Fruit fly (Drosophila melanogaster): ENCODE results near the gene Rsod.

The Rsod gene

dm6 chr3R:30174160-30175002, 3.4 kb upstream of the Rsod start, which contains the start of gene Mlc2:
Mlc2 (minus strand) TSS chr3R:30174551.
- no peak for TF ChIP-seq CG8301 (tag; optimal IDR thresholded peaks at IDR 0.05)
- no peak for TF ChIP-seq CG17806 (tag; optimal IDR thresholded peaks at IDR 0.05)
- TF ChIP-seq Pif1A (GFP tag; optimal IDR thresholded peaks at IDR 0.05): no peak
- TF ChIP-seq gl (tag; optimal IDR thresholded peaks at IDR 0.05): no peak
- TF ChIP-seq CG9948 (tag; optimal IDR thresholded peaks at IDR 0.05): no peak
- TF ChIP-seq CG12605 (GFP tag; IDR thresholded peaks at IDR 0.05): no peak
- no peak for TF ChIP-seq Ets98B (GFP tag; IDR thresholded peaks at IDR 0.05)
- TF ChIP-seq fd96Ca (GFP tag; IDR thresholded peaks at IDR 0.05): no peak

dm6 chr3R:30166159-30166784, 4.7 kb downstream of the Rsod start, which contains the start of gene VhaAC45RP:
VhaAC45RP (minus strand) TSS chr3R:30166419.
- TF ChIP-seq gl (tag; optimal IDR thresholded peaks at IDR 0.05) (no peak), Pif1B (GFP tag; optimal IDR thresholded peaks at IDR 0.05) (no peak)

dm6 chr3R:30164162-30164561, 6.8 kb downstream of the Rsod start:
- TF ChIP-seq Pif1A (GFP tag; optimal IDR thresholded peaks at IDR 0.05) (peak; percentile 46), CG4496 (GFP tag; IDR thresholded peaks at IDR 0.05) (peak; percentile 88), CG12605 (GFP tag; IDR thresholded peaks at IDR 0.05) (peak; percentile 70), CG34367 (tag; optimal IDR thresholded peaks at IDR 0.05) (no peak), Snoo (tag; optimal IDR thresholded peaks at IDR 0.05) (peak; percentile 12), CG32121 (GFP tag; IDR thresholded peaks at IDR 0.05) (peak; percentile 92), Pif1B (GFP tag; optimal IDR thresholded peaks at IDR 0.05) (peak; percentile 57), CG14655 (GFP tag; optimal IDR thresholded peaks at IDR 0.05) (peak; percentile 77), CG17806 (tag; optimal IDR thresholded peaks at IDR 0.05) (peak; percentile 32), gl (tag; optimal IDR thresholded peaks at IDR 0.05) (no peak), CG8159 (tag; optimal IDR thresholded peaks at IDR 0.05) (no peak), fd96Ca (GFP tag; IDR thresholded peaks at IDR 0.05) (peak; percentile 85), Ets98B (GFP tag; IDR thresholded peaks at IDR 0.05) (peak; percentile 87), EcR (GFP tag; optimal IDR thresholded peaks at IDR 0.05) (no peak), CG9948 (tag; optimal IDR thresholded peaks at IDR 0.05) (peak; percentile 5), D1 (tag; optimal IDR thresholded peaks at IDR 0.05) (no peak), CG8301 (tag; optimal IDR thresholded peaks at IDR 0.05) (peak; percentile 72), rn (GFP tag; IDR thresholded peaks at IDR 0.05) (peak; percentile 59; the same call in 1 of the 2 replicates)

dm6 chr3R:30163228-30163627, 7.8 kb downstream of the Rsod start:
- TF ChIP-seq Pif1B (GFP tag; optimal IDR thresholded peaks at IDR 0.05): no peak
- TF ChIP-seq Ets98B (GFP tag; IDR thresholded peaks at IDR 0.05): peak; percentile 32; the same call in 1 of the 2 replicates
- no peak for TF ChIP-seq CG9948 (tag; optimal IDR thresholded peaks at IDR 0.05)
- no peak for TF ChIP-seq fd96Ca (GFP tag; IDR thresholded peaks at IDR 0.05)

dm6 chr3R:30160312-30160942, 10.6 kb downstream of the Rsod start, which contains the start of gene CG11498:
CG11498 (minus strand) TSS chr3R:30160473.
- no peak for TF ChIP-seq CG10348 (GFP tag; IDR thresholded peaks at IDR 0.05)
- peak; percentile 33 for TF ChIP-seq CG14655 (GFP tag; optimal IDR thresholded peaks at IDR 0.05)
- TF ChIP-seq CG8301 (tag; optimal IDR thresholded peaks at IDR 0.05): no peak
- no peak for TF ChIP-seq CG15710 (tag; optimal IDR thresholded peaks at IDR 0.05)
- 0 out of 3 replicates have a peak, but pooled peaks have one; percentile 27 for TF ChIP-seq fd96Ca (GFP tag; IDR thresholded peaks at IDR 0.05)
- no peak for TF ChIP-seq EcR (GFP tag; optimal IDR thresholded peaks at IDR 0.05)
- peak; percentile 30 for TF ChIP-seq Pif1B (GFP tag; optimal IDR thresholded peaks at IDR 0.05)
- TF ChIP-seq Ets98B (GFP tag; IDR thresholded peaks at IDR 0.05): peak; percentile 59; the same call in 1 of the 2 replicates
- no peak for TF ChIP-seq rn (GFP tag; IDR thresholded peaks at IDR 0.05)
- no peak for TF ChIP-seq CG34367 (tag; optimal IDR thresholded peaks at IDR 0.05)
- TF ChIP-seq CG12605 (GFP tag; IDR thresholded peaks at IDR 0.05): peak; percentile 24; the same call in 1 of the 2 replicates
- peak; percentile 76 for TF ChIP-seq CG4496 (GFP tag; IDR thresholded peaks at IDR 0.05)
- peak; percentile 38 for TF ChIP-seq Pif1A (GFP tag; optimal IDR thresholded peaks at IDR 0.05)
- no peak for TF ChIP-seq CG8159 (tag; optimal IDR thresholded peaks at IDR 0.05)
- TF ChIP-seq CG32121 (GFP tag; IDR thresholded peaks at IDR 0.05): peak; percentile 46
- TF ChIP-seq CG13204 (GFP tag; optimal IDR thresholded peaks at IDR 0.05): peak; percentile 36

dm6 chr3R:30153864-30154263, 17.1 kb downstream of the Rsod start:
- TF ChIP-seq CG4496 (GFP tag; IDR thresholded peaks at IDR 0.05) (peak; percentile 17; the same call in 1 of the 3 replicates), CG8159 (tag; optimal IDR thresholded peaks at IDR 0.05) (no peak)

Measured in whole organism, pupa.